Worm (Caenorhabditis elegans) whole organism, young adult: ENCODE measurements around the gene T22B7.3.

Source experiments
- B0261.1 ChIP-seq: sonication (generic microtip); optimal IDR thresholded peaks from 2 replicates; lab custom pipeline; 2016; ENCODE audit warnings: mild to moderate bottlenecking, missing genetic modification characterization, moderate library complexity, missing compliant biosample characterization
- B0336.3 ChIP-seq: fragments of 200-800 bp; sonication (Bioruptor generic); IDR thresholded peaks from 2 replicates; pipeline ENCODE4 v1.3.6; 2022; ENCODE audit warnings: missing genetic modification characterization, missing compliant biosample characterization
- C06A6.2 ChIP-seq: fragments of 200-800 bp; sonication (Bioruptor generic); conservative IDR thresholded peaks from 2 replicates; pipeline ENCODE4 v1.3.6; 2022; ENCODE audit warnings: missing genetic modification characterization, missing compliant biosample characterization
- D2030.7 ChIP-seq: fragments of 200-800 bp; sonication (Bioruptor generic); IDR thresholded peaks from 2 replicates; pipeline ENCODE4 v1.3.6; 2022; ENCODE audit warnings: missing genetic modification reagents, missing genetic modification characterization, missing compliant biosample characterization
- F33H1.4 ChIP-seq: fragments of 200-800 bp; sonication (Bioruptor generic); IDR thresholded peaks from 2 replicates; pipeline ENCODE4 v1.3.6; 2022; ENCODE audit warnings: missing genetic modification reagents, missing genetic modification characterization, missing compliant biosample characterization
- Y79H2A.3 ChIP-seq: fragments of 200-800 bp; sonication (Bioruptor generic); conservative IDR thresholded peaks from 2 replicates; pipeline ENCODE4 v1.3.6; 2022; ENCODE audit warnings: missing genetic modification reagents, missing genetic modification characterization, missing compliant biosample characterization
- Y95B8A.8 ChIP-seq: fragments of 200-800 bp; sonication (Bioruptor generic); IDR thresholded peaks from 2 replicates; pipeline ENCODE4 v1.3.6; 2022; ENCODE audit warnings: missing genetic modification reagents, missing genetic modification characterization, missing compliant biosample characterization
- akir-1 ChIP-seq: fragments of 200-800 bp; sonication (Bioruptor generic); optimal IDR thresholded peaks from 2 replicates; lab custom pipeline; 2018; ENCODE audit warnings: mild to moderate bottlenecking, missing genetic modification characterization, moderate library complexity, missing compliant biosample characterization
- aptf-2 ChIP-seq: fragments of 200-800 bp; sonication (Bioruptor generic); conservative IDR thresholded peaks from 2 replicates; pipeline ENCODE4 v1.3.6; 2022; ENCODE audit warnings: missing genetic modification reagents, missing genetic modification characterization, missing compliant biosample characterization
- attf-6 ChIP-seq: fragments of 200-800 bp; sonication (Bioruptor generic); IDR thresholded peaks from 2 replicates; pipeline ENCODE4 v1.3.6; 2022; ENCODE audit warnings: missing genetic modification reagents, missing genetic modification characterization, missing compliant biosample characterization
- ceh-79 ChIP-seq: sonication (generic microtip); optimal IDR thresholded peaks from 2 replicates; lab custom pipeline; 2017; ENCODE audit warnings: mild to moderate bottlenecking, missing genetic modification characterization, missing compliant biosample characterization
- ceh-91 ChIP-seq: fragments of 200-800 bp; sonication (Bioruptor generic); IDR thresholded peaks from 2 replicates; pipeline ENCODE4 v1.3.6; 2022; ENCODE audit warnings: missing genetic modification reagents, missing genetic modification characterization, missing compliant biosample characterization
- chd-7 ChIP-seq: sonication (generic microtip); optimal IDR thresholded peaks from 2 replicates; lab custom pipeline; 2016; ENCODE audit warnings: mild to moderate bottlenecking, missing genetic modification characterization, moderate library complexity, missing compliant biosample characterization
- dox-1 ChIP-seq: fragments of 200-800 bp; sonication (Bioruptor generic); IDR thresholded peaks from 2 replicates; pipeline ENCODE4 v1.3.6; 2022; ENCODE audit warnings: missing genetic modification reagents, missing genetic modification characterization, missing compliant biosample characterization
- egl-18 ChIP-seq: fragments of 200-800 bp; sonication (Bioruptor generic); IDR thresholded peaks from 2 replicates; pipeline ENCODE4 v1.3.6; 2022; ENCODE audit warnings: missing genetic modification reagents, missing genetic modification characterization, missing compliant biosample characterization
- egl-44 ChIP-seq: fragments of 200-800 bp; sonication (Bioruptor generic); IDR thresholded peaks from 2 replicates; pipeline ENCODE4 v1.3.6; 2022; ENCODE audit warnings: missing genetic modification reagents, missing genetic modification characterization, missing compliant biosample characterization
- ekl-4 ChIP-seq: fragments of 200-800 bp; sonication (Bioruptor generic); IDR thresholded peaks from 2 replicates; pipeline ENCODE4 v1.3.6; 2022; ENCODE audit warnings: missing genetic modification reagents, missing genetic modification characterization, missing compliant biosample characterization
- fkh-3 ChIP-seq: sonication (generic microtip); optimal IDR thresholded peaks from 2 replicates; lab custom pipeline; 2016; ENCODE audit warnings: mild to moderate bottlenecking, missing genetic modification characterization, missing compliant biosample characterization
- him-1 ChIP-seq: sonication (generic microtip); optimal IDR thresholded peaks from 2 replicates; lab custom pipeline; 2016; ENCODE audit warnings: missing genotype, missing genetic modification reagents, missing genetic modification characterization, missing compliant biosample characterization
- hmg-20 ChIP-seq: fragments of 200-800 bp; sonication (Bioruptor generic); IDR thresholded peaks from 2 replicates; pipeline ENCODE4 v1.3.6; 2022; ENCODE audit warnings: missing genetic modification reagents, missing genetic modification characterization, missing compliant biosample characterization
- hrde-1 ChIP-seq: sonication (generic microtip); optimal IDR thresholded peaks from 2 replicates; lab custom pipeline; 2016; ENCODE audit warnings: missing genetic modification characterization, mild to moderate bottlenecking, missing compliant biosample characterization, moderate library complexity, missing genotype, missing genetic modification reagents, borderline replicate concordance
- hsf-1 ChIP-seq: fragments of 200-800 bp; sonication (Bioruptor generic); IDR thresholded peaks from 2 replicates; pipeline ENCODE4 v1.3.6; 2022; ENCODE audit warnings: missing genetic modification reagents, missing genetic modification characterization, missing compliant biosample characterization
- lag-1 ChIP-seq: fragments of 200-800 bp; sonication (Bioruptor generic); IDR thresholded peaks from 2 replicates; pipeline ENCODE4 v1.3.6; 2022; ENCODE audit warnings: missing genetic modification reagents, missing genetic modification characterization, missing compliant biosample characterization
- let-526 ChIP-seq: fragments of 200-800 bp; sonication (Bioruptor generic); IDR thresholded peaks from 2 replicates; pipeline ENCODE4 v1.3.6; 2022; ENCODE audit warnings: missing genetic modification reagents, missing genetic modification characterization, missing compliant biosample characterization
- let-607 ChIP-seq, 2 experiments: fragments of 200-800 bp in 1 of 2; sonication (Bioruptor generic) in 1 of 2; sonication (generic microtip) in 1 of 2; optimal IDR thresholded peaks; 2 replicates each; lab custom pipeline; 2016 to 2018; ENCODE audit warnings: mild to moderate bottlenecking in 2 of 2, missing compliant biosample characterization in 2 of 2, missing genetic modification characterization in 2 of 2, moderate library complexity in 2 of 2, missing genotype in 1 of 2
- lin-54 ChIP-seq: fragments of 200-800 bp; sonication (Bioruptor generic); optimal IDR thresholded peaks from 2 replicates; lab custom pipeline; 2018; ENCODE audit warnings: mild to moderate bottlenecking, missing genetic modification characterization, missing compliant biosample characterization
- lir-1 ChIP-seq: fragments of 200-800 bp; sonication (Bioruptor generic); conservative IDR thresholded peaks from 2 replicates; pipeline ENCODE4 v1.3.6; 2022; ENCODE audit warnings: missing genetic modification reagents, missing genetic modification characterization, missing compliant biosample characterization
- lsy-27 ChIP-seq: sonication (generic microtip); optimal IDR thresholded peaks from 2 replicates; lab custom pipeline; 2017; ENCODE audit warnings: missing genetic modification characterization, mild to moderate bottlenecking, missing compliant biosample characterization, antibody characterized with exemption, missing genotype, borderline replicate concordance; ENCODE audit not compliant: insufficient read depth
- madf-3 ChIP-seq: fragments of 200-800 bp; sonication (Bioruptor generic); IDR thresholded peaks from 2 replicates; pipeline ENCODE4 v1.3.6; 2022; ENCODE audit warnings: missing genetic modification reagents, missing genetic modification characterization, missing compliant biosample characterization
- mel-28 ChIP-seq: sonication (generic microtip); optimal IDR thresholded peaks from 2 replicates; lab custom pipeline; 2016; ENCODE audit warnings: borderline replicate concordance, mild to moderate bottlenecking, missing genetic modification characterization, missing compliant biosample characterization
- nhr-120 ChIP-seq: fragments of 200-800 bp; sonication (Bioruptor generic); IDR thresholded peaks from 2 replicates; pipeline ENCODE4 v1.3.6; 2022; ENCODE audit warnings: missing genetic modification characterization, missing compliant biosample characterization
- nhr-179 ChIP-seq: sonication (generic microtip); optimal IDR thresholded peaks from 2 replicates; lab custom pipeline; 2016; ENCODE audit warnings: mild to moderate bottlenecking, missing genetic modification characterization, missing compliant biosample characterization
- rec-8 ChIP-seq, 2 experiments: sonication (generic microtip); optimal IDR thresholded peaks; 2 replicates each; lab custom pipeline; 2016; ENCODE audit warnings: mild to moderate bottlenecking in 2 of 2, missing genetic modification characterization in 2 of 2, missing genetic modification reagents in 2 of 2, missing genotype in 2 of 2, missing biosample characterization in 1 of 2, missing compliant biosample characterization in 1 of 2, moderate library complexity in 1 of 2
- rpc-1 ChIP-seq, 2 experiments: fragments of 150-350 bp in 1 of 2; sonication (generic microtip) in 1 of 2; optimal IDR thresholded peaks; 2 replicates each; lab custom pipeline; 2014 to 2018; ENCODE audit warnings: missing biosample characterization in 1 of 2, missing genetic modification characterization in 1 of 2, missing genetic modification reagents in 1 of 2, missing genotype in 1 of 2
- sdz-38 ChIP-seq: sonication (generic microtip); optimal IDR thresholded peaks from 2 replicates; lab custom pipeline; 2016; ENCODE audit warnings: missing genotype, missing genetic modification characterization, missing compliant biosample characterization
- sea-2 ChIP-seq: fragments of 200-800 bp; sonication (Bioruptor generic); IDR thresholded peaks from 2 replicates; pipeline ENCODE4 v1.3.6; 2022; ENCODE audit warnings: missing genetic modification characterization, missing compliant biosample characterization
- snpc-1.3 ChIP-seq: sonication (generic microtip); optimal IDR thresholded peaks from 2 replicates; lab custom pipeline; 2017; ENCODE audit warnings: missing genetic modification characterization, mild to moderate bottlenecking, missing compliant biosample characterization, antibody characterized with exemption, moderate library complexity, missing genotype, missing genetic modification reagents; ENCODE audit not compliant: insufficient read depth
- somi-1 ChIP-seq: fragments of 200-800 bp; sonication (Bioruptor generic); optimal IDR thresholded peaks from 2 replicates; lab custom pipeline; 2018; ENCODE audit warnings: mild to moderate bottlenecking, missing genetic modification characterization, missing compliant biosample characterization
- tbp1 ChIP-seq: fragments of 200-800 bp; sonication (Bioruptor generic); optimal IDR thresholded peaks from 2 replicates; lab custom pipeline; 2018; ENCODE audit warnings: mild to moderate bottlenecking, missing genetic modification characterization, missing compliant biosample characterization
- tlf-1 ChIP-seq: fragments of 200-800 bp; sonication (Bioruptor generic); optimal IDR thresholded peaks from 2 replicates; lab custom pipeline; 2018; ENCODE audit warnings: mild to moderate bottlenecking, missing genetic modification characterization, missing compliant biosample characterization
- ztf-26 ChIP-seq: sonication (generic microtip); optimal IDR thresholded peaks from 2 replicates; lab custom pipeline; 2017; ENCODE audit warnings: missing genetic modification characterization, missing compliant biosample characterization
- ztf-28 ChIP-seq: fragments of 200-800 bp; sonication (Bioruptor generic); IDR thresholded peaks from 2 replicates; pipeline ENCODE4 v1.3.6; 2022; ENCODE audit warnings: missing genetic modification reagents, missing genetic modification characterization, missing compliant biosample characterization
- ztf-3 ChIP-seq: fragments of 200-800 bp; sonication (Bioruptor generic); optimal IDR thresholded peaks from 2 replicates; lab custom pipeline; 2018; ENCODE audit warnings: mild to moderate bottlenecking, missing genetic modification characterization, missing compliant biosample characterization
- ztf-6 ChIP-seq: fragments of 200-800 bp; sonication (Bioruptor generic); IDR thresholded peaks from 2 replicates; pipeline ENCODE4 v1.3.6; 2022; ENCODE audit warnings: missing genetic modification reagents, missing genetic modification characterization, missing compliant biosample characterization

The T22B7.3 gene

DNA sequence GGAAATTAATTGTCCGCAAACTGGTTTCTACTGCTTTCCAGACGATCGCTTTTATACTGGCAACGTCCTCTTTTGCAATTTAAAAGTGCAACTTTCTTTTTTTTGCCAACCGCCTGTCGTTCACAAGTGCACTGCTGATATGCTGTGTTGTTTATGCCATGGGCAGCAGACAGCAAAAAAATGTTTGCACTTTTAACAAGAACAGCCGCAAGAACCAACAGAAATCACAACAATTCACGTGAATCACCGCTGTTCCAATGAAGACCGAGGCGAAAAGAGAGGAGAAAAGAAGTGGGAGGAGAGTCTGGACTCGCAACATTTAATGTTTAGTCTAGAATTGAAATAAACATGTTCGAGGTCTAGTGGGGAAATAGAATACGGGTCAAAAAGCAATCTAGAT is 6.6 kb downstream of the T22B7.3 start, which contains the start of gene T22B7.7 (continued):
- TF ChIP-seq Y95B8A.8 (GFP tag; lab: Robert Waterston, UW): no peak
- no peak for TF ChIP-seq lin-54 (GFP tag; lab: Kevin White, UChicago)
- no peak for TF ChIP-seq hrde-1 (tag; lab: Kevin White, UChicago)
- no peak for TF ChIP-seq B0261.1
- TF ChIP-seq snpc-1.3 (tag; lab: Kevin White, UChicago): no peak
- TF ChIP-seq somi-1 (GFP tag; lab: Kevin White, UChicago): peak; percentile 65
- TF ChIP-seq madf-3 (GFP tag; lab: Robert Waterston, UW): no peak
- TF ChIP-seq lir-1 (GFP tag; lab: Robert Waterston, UW): no peak
- TF ChIP-seq akir-1 (GFP tag; lab: Kevin White, UChicago): no peak
- peak; percentile 48; the same call in 1 of the 2 replicates for TF ChIP-seq dox-1 (GFP tag; lab: Robert Waterston, UW)
- no peak for TF ChIP-seq mel-28 (tag; lab: Kevin White, UChicago)
- TF ChIP-seq ztf-3: no peak
- peak; percentile 13 for TF ChIP-seq chd-7 (tag; lab: Kevin White, UChicago)

DNA sequence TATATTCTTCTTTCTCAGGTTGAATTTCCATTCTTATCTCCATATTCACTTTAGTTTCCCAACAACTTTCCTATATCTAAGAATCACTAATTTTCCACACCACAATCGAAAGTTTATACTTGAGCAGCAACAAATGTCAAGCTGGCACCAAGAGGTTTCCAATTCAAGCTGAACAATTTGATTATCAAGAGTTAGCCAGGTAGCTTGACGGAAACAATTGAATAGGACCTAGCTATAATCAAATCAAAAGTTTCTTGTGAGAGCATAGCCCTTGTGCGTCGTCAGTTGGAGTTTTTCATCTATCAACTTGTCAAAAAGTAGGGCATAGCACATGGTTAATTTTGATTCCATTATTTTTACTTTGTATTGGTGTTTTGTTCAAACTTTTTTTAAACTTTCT is 8.4 kb downstream of the T22B7.3 start:
- no peak for TF ChIP-seq fkh-3 (tag; lab: Kevin White, UChicago)
- no peak for TF ChIP-seq attf-6 (GFP tag; lab: Robert Waterston, UW)
- TF ChIP-seq D2030.7: no peak
- no peak for TF ChIP-seq Y79H2A.3
- TF ChIP-seq ekl-4 (GFP tag; lab: Robert Waterston, UW): no peak
- TF ChIP-seq let-526 (GFP tag; lab: Robert Waterston, UW): no peak
- TF ChIP-seq tbp1 (GFP tag; lab: Kevin White, UChicago): no peak
- TF ChIP-seq lir-1 (GFP tag; lab: Robert Waterston, UW): no peak
- no peak for TF ChIP-seq nhr-120 (GFP tag; lab: Robert Waterston, UW)
- no peak for TF ChIP-seq tlf-1 (GFP tag; lab: Kevin White, UChicago)
- TF ChIP-seq Y95B8A.8 (GFP tag; lab: Robert Waterston, UW): no peak
- TF ChIP-seq aptf-2: no peak
- TF ChIP-seq C06A6.2 (GFP tag; lab: Robert Waterston, UW): no peak
- no peak for TF ChIP-seq egl-18
- TF ChIP-seq ztf-6 (GFP tag; lab: Robert Waterston, UW): no peak
- TF ChIP-seq egl-44 (GFP tag; lab: Robert Waterston, UW): no peak
- TF ChIP-seq F33H1.4 (GFP tag; lab: Robert Waterston, UW): no peak
- no peak for TF ChIP-seq hmg-20
- no peak for TF ChIP-seq ceh-91 (GFP tag; lab: Robert Waterston, UW)

DNA sequence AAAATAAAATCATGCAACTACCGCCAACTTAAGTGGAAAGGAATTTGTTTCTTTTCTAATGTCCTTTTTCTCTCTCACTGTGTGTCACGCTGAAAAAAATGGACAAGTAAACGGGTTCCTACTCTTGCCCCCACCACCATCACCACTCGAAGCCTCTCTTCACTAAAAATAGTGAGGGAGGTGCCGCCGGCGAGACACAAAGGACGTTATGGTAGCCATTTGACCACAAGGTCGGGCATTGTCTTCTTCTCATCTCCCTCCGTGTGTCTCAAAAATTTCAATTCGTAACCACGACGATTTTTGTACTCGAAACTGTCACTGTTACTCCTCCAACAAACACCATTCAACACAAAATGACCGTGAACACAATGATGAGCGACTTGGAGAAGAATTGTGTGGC is 12.4 kb downstream of the T22B7.3 start, which contains the start of gene T22B7.22:
T22B7.22 (plus strand) TSS at position 354 of the 400 bp plus-strand sequence.
- peak; percentile 5 for TF ChIP-seq ztf-26 (tag; lab: Kevin White, UChicago)
- no peak for TF ChIP-seq sdz-38 (tag; lab: Kevin White, UChicago)

DNA sequence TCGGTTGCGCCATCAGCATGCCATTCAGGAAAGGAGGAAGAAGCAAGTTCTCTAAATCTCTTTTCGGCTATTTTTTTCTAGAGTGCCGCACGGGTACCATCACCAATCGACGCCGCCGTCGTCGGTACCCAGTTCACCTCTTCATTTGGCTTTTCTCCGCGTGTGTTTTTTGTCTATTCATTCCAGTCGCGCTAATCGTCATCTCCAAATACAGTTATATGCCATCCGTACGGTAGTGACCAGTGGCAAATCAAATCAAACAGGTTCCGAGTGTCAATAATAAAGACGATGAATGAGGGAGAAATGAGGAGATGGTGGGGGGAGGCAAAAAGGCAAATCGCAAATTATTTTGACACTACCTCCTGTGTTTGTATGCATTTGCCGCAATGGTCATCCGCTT is 14.0 kb downstream of the T22B7.3 start:
- TF ChIP-seq hsf-1 (GFP tag; lab: Robert Waterston, UW) (no peak), ztf-28 (GFP tag; lab: Robert Waterston, UW) (no peak), B0336.3 (GFP tag; lab: Robert Waterston, UW) (no peak), let-607 (tag; optimal IDR thresholded peaks at IDR 0.05; lab: Kevin White, UChicago) (no peak), rec-8 (tag; optimal IDR thresholded peaks at IDR 0.05; lab: Kevin White, UChicago) (no peak), nhr-179 (tag; lab: Kevin White, UChicago) (no peak), ceh-91 (GFP tag; lab: Robert Waterston, UW) (no peak), ztf-3 (no peak), him-1 (tag; lab: Kevin White, UChicago) (no peak), lag-1 (no peak), lsy-27 (no peak), ceh-79 (tag; lab: Kevin White, UChicago) (no peak), tlf-1 (GFP tag; lab: Kevin White, UChicago) (no peak), rpc-1 (optimal IDR thresholded peaks at IDR 0.05; lab: Kevin White, UChicago) (no peak), rpc-1 (tag; optimal IDR thresholded peaks at IDR 0.05; lab: Kevin White, UChicago) (no peak), sea-2 (no peak), lir-1 (GFP tag; lab: Robert Waterston, UW) (no peak)
